Fruit fly (Drosophila melanogaster): Measurements from ENCODE around the gene CG11586.

Gene CG11586

dm6 chr3L:4262384-4262783, at the start of gene CG11586, which contains the start of gene VhaM9.7-a (continued):
- TF ChIP-seq CoRest (tag; optimal IDR thresholded peaks at IDR 0.05), result peak; percentile 36
- no peak for TF ChIP-seq run (tag; optimal IDR thresholded peaks at IDR 0.05)
- TF ChIP-seq shn (GFP tag; optimal IDR thresholded peaks at IDR 0.05), result no peak
- no peak for TF ChIP-seq CG9817 (tag; optimal IDR thresholded peaks at IDR 0.05)
- no peak for TF ChIP-seq Awh (GFP tag; IDR thresholded peaks at IDR 0.05)
- no peak for TF ChIP-seq luna (GFP tag; optimal IDR thresholded peaks at IDR 0.05)
- no peak for TF ChIP-seq CG3065 (GFP tag; optimal IDR thresholded peaks at IDR 0.05)
- peak; percentile 20 for TF ChIP-seq slou (GFP tag; optimal IDR thresholded peaks at IDR 0.05)
- TF ChIP-seq ara (GFP tag; IDR thresholded peaks at IDR 0.05), result no peak
- TF ChIP-seq Trl (optimal IDR thresholded peaks at IDR 0.05), result no peak
- TF ChIP-seq Trl (GFP tag; optimal IDR thresholded peaks at IDR 0.05), result no peak
- TF ChIP-seq lbe (GFP tag; optimal IDR thresholded peaks at IDR 0.05), result peak; percentile 53
- no peak for TF ChIP-seq Atf-2 (GFP tag; optimal IDR thresholded peaks at IDR 0.05)
- peak; percentile 45; the same call in 1 of the 2 replicates for TF ChIP-seq tna (GFP tag; IDR thresholded peaks at IDR 0.05; ENCODE audit: partially characterized antibody)
- TF ChIP-seq Lhr (GFP tag; optimal IDR thresholded peaks at IDR 0.05), result peak; percentile 31
- no peak for TF ChIP-seq CG14014 (GFP tag; IDR thresholded peaks at IDR 0.05)
- TF ChIP-seq ind (GFP tag; optimal IDR thresholded peaks at IDR 0.05), result peak; percentile 25
- peak; percentile 69 for TF ChIP-seq knrl (GFP tag; IDR thresholded peaks at IDR 0.05; ENCODE audit: partially characterized antibody)
- no peak for TF ChIP-seq CG12219 (GFP tag; optimal IDR thresholded peaks at IDR 0.05)
- no peak for TF ChIP-seq CG7786 (GFP tag; optimal IDR thresholded peaks at IDR 0.05)
- TF ChIP-seq gt (GFP tag; IDR thresholded peaks at IDR 0.05), result no peak
- TF ChIP-seq br (optimal IDR thresholded peaks at IDR 0.05), result no peak
- TF ChIP-seq tin (GFP tag; optimal IDR thresholded peaks at IDR 0.05), result peak; percentile 26
- no peak for TF ChIP-seq Hmx (GFP tag; optimal IDR thresholded peaks at IDR 0.05)
- TF ChIP-seq zen2 (GFP tag; IDR thresholded peaks at IDR 0.05; ENCODE audit: partially characterized antibody), result no peak; the same call in 1 of the 3 replicates
- peak; percentile 29 for TF ChIP-seq grau (tag; optimal IDR thresholded peaks at IDR 0.05)
- no peak for TF ChIP-seq sob (GFP tag; IDR thresholded peaks at IDR 0.05)
- no peak for TF ChIP-seq CG14050 (GFP tag; IDR thresholded peaks at IDR 0.05)
- no peak for TF ChIP-seq CG32532 (GFP tag; IDR thresholded peaks at IDR 0.05)
- TF ChIP-seq CG31365 (tag; optimal IDR thresholded peaks at IDR 0.05), result no peak
- no peak for TF ChIP-seq CG10209 (GFP tag; optimal IDR thresholded peaks at IDR 0.05)
- no peak for TF ChIP-seq CG17568 (GFP tag; optimal IDR thresholded peaks at IDR 0.05)
- no peak for TF ChIP-seq Dad (GFP tag; optimal IDR thresholded peaks at IDR 0.05)
- TF ChIP-seq Meics (GFP tag; optimal IDR thresholded peaks at IDR 0.05), result no peak
- no peak for TF ChIP-seq pnt (GFP tag; optimal IDR thresholded peaks at IDR 0.05)
- TF ChIP-seq CG2712 (tag; optimal IDR thresholded peaks at IDR 0.05), result peak; percentile 40
- TF ChIP-seq bowl (GFP tag; IDR thresholded peaks at IDR 0.05), result no peak
- peak; percentile 8 for TF ChIP-seq dmrt11E (tag; optimal IDR thresholded peaks at IDR 0.05)
- no peak for TF ChIP-seq CG6254 (GFP tag; optimal IDR thresholded peaks at IDR 0.05)
- TF ChIP-seq CG11247 (GFP tag; IDR thresholded peaks at IDR 0.05), result no peak
- no peak for TF ChIP-seq CG5180 (GFP tag; optimal IDR thresholded peaks at IDR 0.05)
- no peak for TF ChIP-seq sr (GFP tag; IDR thresholded peaks at IDR 0.05)
- TF ChIP-seq CG4360 (GFP tag; IDR thresholded peaks at IDR 0.05), result no peak
- no peak for TF ChIP-seq aop (GFP tag; IDR thresholded peaks at IDR 0.05)
- TF ChIP-seq Abd-B (GFP tag; optimal IDR thresholded peaks at IDR 0.05), result peak; percentile 18
- TF ChIP-seq nmo (GFP tag; optimal IDR thresholded peaks at IDR 0.05), result peak; percentile 50
- TF ChIP-seq tio (GFP tag; optimal IDR thresholded peaks at IDR 0.05), result no peak
- no peak for TF ChIP-seq NC2α (GFP tag; optimal IDR thresholded peaks at IDR 0.05)
- no peak for TF ChIP-seq zfh2 (GFP tag; optimal IDR thresholded peaks at IDR 0.05)
- no peak for TF ChIP-seq CG33557 (GFP tag; optimal IDR thresholded peaks at IDR 0.05)
- TF ChIP-seq BtbVII (GFP tag; optimal IDR thresholded peaks at IDR 0.05), result no peak
- no peak for TF ChIP-seq Asciz (GFP tag; optimal IDR thresholded peaks at IDR 0.05)
- no peak for TF ChIP-seq zf30C (GFP tag; optimal IDR thresholded peaks at IDR 0.05)

Measured in whole organism, embryonic.